Worm (Caenorhabditis elegans) whole organism, L4 larva: ENCODE data around the gene C08B6.14.
A peak's percentile ranks its signal among the peaks of the same experiment; 100 is the strongest.

Experiments used
- F26F4.8 ChIP-seq: fragments of 200-800 bp; sonication (Bioruptor generic); conservative IDR thresholded peaks from 2 replicates; pipeline ENCODE4 v1.3.6; 2022; ENCODE audit warnings: missing genetic modification characterization, missing compliant biosample characterization
- F44E2.7 ChIP-seq: fragments of 200-800 bp; sonication (Bioruptor generic); IDR thresholded peaks from 2 replicates; pipeline ENCODE4 v2.1.2; 2022; ENCODE audit warnings: missing genetic modification characterization, missing compliant biosample characterization
- F49E8.2 ChIP-seq: sonication (generic microtip); optimal IDR thresholded peaks from 2 replicates; lab custom pipeline; 2016; ENCODE audit warnings: missing compliant biosample characterization, mild to moderate bottlenecking, missing genetic modification characterization, borderline replicate concordance
- T26A8.4 ChIP-seq: fragments of 200-800 bp; sonication (Bioruptor generic); IDR thresholded peaks from 2 replicates; pipeline ENCODE4 v1.3.6; 2022; ENCODE audit warnings: missing genetic modification characterization, missing compliant biosample characterization
- Y5F2A.4 ChIP-seq: fragments of 200-800 bp; sonication (Bioruptor generic); optimal IDR thresholded peaks from 2 replicates; lab custom pipeline; 2018; ENCODE audit warnings: mild to moderate bottlenecking, missing genetic modification characterization, missing compliant biosample characterization
- Y75B8A.6 ChIP-seq: fragments of 200-800 bp; sonication (Bioruptor generic); IDR thresholded peaks from 2 replicates; pipeline ENCODE4 v1.3.6; 2022; ENCODE audit warnings: missing genetic modification reagents, missing genetic modification characterization, missing compliant biosample characterization
- aha-1 ChIP-seq: fragments of 150-350 bp; peaks from one replicate; lab custom pipeline; 2014; ENCODE audit warnings: missing biosample characterization, missing genetic modification characterization
- aly-2 ChIP-seq: sonication (generic microtip); optimal IDR thresholded peaks from 2 replicates; lab custom pipeline; 2018; ENCODE audit warnings: missing biosample characterization, missing genetic modification characterization
- ama-1 ChIP-seq: fragments of 150-350 bp; optimal IDR thresholded peaks from 2 replicates; lab custom pipeline; 2014; ENCODE audit warnings: inconsistent platforms, mixed read lengths
- ceh-28 ChIP-seq: fragments of 150-350 bp; optimal IDR thresholded peaks from 2 replicates; lab custom pipeline; 2014; ENCODE audit warnings: missing biosample characterization, missing genetic modification reagents, missing genetic modification characterization
- ces-1 ChIP-seq: fragments of 150-350 bp; sonication (generic microtip); optimal IDR thresholded peaks from 4 replicates; lab custom pipeline; 2014; ENCODE audit warnings: missing biosample characterization, missing genetic modification reagents, missing genetic modification characterization
- daf-12 ChIP-seq: fragments of 150-350 bp; optimal IDR thresholded peaks from 2 replicates; lab custom pipeline; 2014; ENCODE audit warnings: missing biosample characterization, missing genetic modification reagents, missing genetic modification characterization
- daf-16 ChIP-seq, 3 experiments: sonication (generic microtip); optimal IDR thresholded peaks; 2 replicates each; lab custom pipeline; 2016 to 2017; ENCODE audit warnings: missing genetic modification characterization in 3 of 3, missing genetic modification reagents in 3 of 3, mild to moderate bottlenecking in 2 of 3, missing compliant biosample characterization in 2 of 3, missing biosample characterization in 1 of 3, moderate library complexity in 1 of 3
- daf-19 ChIP-seq: fragments of 200-800 bp; sonication (Bioruptor generic); conservative IDR thresholded peaks from 2 replicates; pipeline ENCODE4 v1.3.6; 2022; ENCODE audit warnings: missing genetic modification characterization, missing compliant biosample characterization
- daf-8 ChIP-seq: fragments of 200-800 bp; sonication (Bioruptor generic); IDR thresholded peaks from 2 replicates; pipeline ENCODE4 v1.3.6; 2022; ENCODE audit warnings: missing genetic modification characterization, missing compliant biosample characterization
- egl-43 ChIP-seq: fragments of 200-800 bp; sonication (Bioruptor generic); IDR thresholded peaks from 2 replicates; pipeline ENCODE4 v1.3.6; 2022; ENCODE audit warnings: missing genetic modification reagents, missing genetic modification characterization, missing compliant biosample characterization
- hlh-11 ChIP-seq: fragments of 200-800 bp; sonication (Bioruptor generic); optimal IDR thresholded peaks from 2 replicates; lab custom pipeline; 2018; ENCODE audit warnings: mild to moderate bottlenecking, missing genetic modification characterization, missing compliant biosample characterization
- lin-1 ChIP-seq: fragments of 200-800 bp; sonication (Bioruptor generic); IDR thresholded peaks from 2 replicates; pipeline ENCODE4 v1.3.6; 2022; ENCODE audit warnings: missing genetic modification reagents, missing genetic modification characterization, missing compliant biosample characterization
- lsy-2 ChIP-seq, 2 experiments: fragments of 150-350 bp in 1 of 2; sonication (generic microtip) in 1 of 2; optimal IDR thresholded peaks; 2 replicates each; lab custom pipeline; 2014 to 2017; ENCODE audit warnings: missing biosample characterization in 2 of 2, missing genetic modification characterization in 2 of 2
- madf-9 ChIP-seq: fragments of 200-800 bp; sonication (Bioruptor generic); conservative IDR thresholded peaks from 2 replicates; pipeline ENCODE4 v1.3.6; 2022; ENCODE audit warnings: missing genetic modification reagents, missing genetic modification characterization, missing compliant biosample characterization
- mdl-1 ChIP-seq, 2 experiments: fragments of 150-350 bp in 1 of 2; sonication (generic microtip) in 1 of 2; optimal IDR thresholded peaks; 2 replicates each; lab custom pipeline; 2014 to 2017; ENCODE audit warnings: missing biosample characterization in 2 of 2, missing genetic modification characterization in 2 of 2
- mdt-29 ChIP-seq: fragments of 200-800 bp; sonication (Bioruptor generic); IDR thresholded peaks from 2 replicates; pipeline ENCODE4 v1.3.6; 2022; ENCODE audit warnings: missing genetic modification reagents, missing genetic modification characterization, missing compliant biosample characterization
- mxl-2 ChIP-seq: fragments of 200-800 bp; sonication (Bioruptor generic); conservative IDR thresholded peaks from 2 replicates; pipeline ENCODE4 v1.3.6; 2022; ENCODE audit warnings: missing genetic modification reagents, missing genetic modification characterization, missing compliant biosample characterization
- nhr-111 ChIP-seq: fragments of 200-800 bp; sonication (Bioruptor generic); optimal IDR thresholded peaks from 2 replicates; lab custom pipeline; 2018; ENCODE audit warnings: mild to moderate bottlenecking, missing genetic modification characterization, missing compliant biosample characterization
- nhr-25 ChIP-seq: sonication (generic microtip); optimal IDR thresholded peaks from 2 replicates; lab custom pipeline; 2017; ENCODE audit warnings: missing genetic modification characterization, mild to moderate bottlenecking, missing compliant biosample characterization, antibody characterized with exemption, moderate library complexity, borderline replicate concordance; ENCODE audit not compliant: insufficient read depth
- nhr-6 ChIP-seq: fragments of 150-350 bp; optimal IDR thresholded peaks from 2 replicates; lab custom pipeline; 2014; ENCODE audit warnings: missing biosample characterization, missing genetic modification characterization
- saeg-2 ChIP-seq: fragments of 200-800 bp; sonication (Bioruptor generic); IDR thresholded peaks from 2 replicates; pipeline ENCODE4 v1.3.6; 2022; ENCODE audit warnings: missing genetic modification reagents, missing genetic modification characterization, missing compliant biosample characterization
- spr-3 ChIP-seq: fragments of 200-800 bp; sonication (Bioruptor generic); optimal IDR thresholded peaks from 2 replicates; lab custom pipeline; 2018; ENCODE audit warnings: mild to moderate bottlenecking, missing genetic modification characterization, missing compliant biosample characterization
- unc-39 ChIP-seq: sonication (generic microtip); optimal IDR thresholded peaks from 2 replicates; lab custom pipeline; 2017; ENCODE audit warnings: missing biosample characterization, missing genetic modification characterization
- unc-62 ChIP-seq, 3 experiments: fragments of 150-350 bp in 1 of 3; sonication (generic microtip); optimal IDR thresholded peaks in 2 of 3; peaks in 1 of 3; 1 replicate in 1 of 3; 2 replicates in 2 of 3; lab custom pipeline; 2014 to 2017; ENCODE audit warnings: missing biosample characterization in 3 of 3, missing genetic modification characterization in 3 of 3, missing genetic modification reagents in 3 of 3, missing genotype in 1 of 3
- zag-1 ChIP-seq: fragments of 150-350 bp; optimal IDR thresholded peaks from 2 replicates; lab custom pipeline; 2014; ENCODE audit warnings: missing biosample characterization, missing genetic modification characterization
- zfp-3 ChIP-seq: fragments of 200-800 bp; sonication (Bioruptor generic); conservative IDR thresholded peaks from 2 replicates; pipeline ENCODE4 v1.3.6; 2022; ENCODE audit warnings: missing genetic modification reagents, missing genetic modification characterization, missing compliant biosample characterization
- zip-11 ChIP-seq: fragments of 200-800 bp; sonication (Bioruptor generic); IDR thresholded peaks from 2 replicates; pipeline ENCODE4 v1.3.6; 2022; ENCODE audit warnings: missing genetic modification characterization, missing compliant biosample characterization
- zip-2 ChIP-seq: fragments of 150-350 bp; optimal IDR thresholded peaks from 2 replicates; lab custom pipeline; 2014; ENCODE audit warnings: missing biosample characterization, missing genetic modification characterization
- ztf-11 ChIP-seq: fragments of 150-350 bp; optimal IDR thresholded peaks from 2 replicates; lab custom pipeline; 2014; ENCODE audit warnings: missing biosample characterization, missing genetic modification characterization

Gene C08B6.14

ce11 chrV:10072721-10073120, 29.1 kb downstream of the C08B6.14 start:
- TF ChIP-seq mdt-29 (GFP tag; lab: Robert Waterston, UW) (no peak), unc-62 (GFP tag; optimal IDR thresholded peaks at IDR 0.05 in 1 of 2; lab: Kevin White, UChicago) (peak in 1 of 2 experiments; percentile 91), unc-62 (tag; optimal IDR thresholded peaks at IDR 0.05; lab: Kevin White, UChicago) (no peak)

- no peak for TF ChIP-seq daf-8 (GFP tag; lab: Robert Waterston, UW)
- TF ChIP-seq daf-12 (tag; lab: Kevin White, UChicago) = no peak
- TF ChIP-seq F44E2.7 = no peak
- no peak for TF ChIP-seq zip-11 (GFP tag; lab: Robert Waterston, UW)
- TF ChIP-seq ama-1 (lab: Kevin White, UChicago) = no peak
- TF ChIP-seq egl-43 (GFP tag; lab: Robert Waterston, UW) = no peak
- TF ChIP-seq unc-62 (GFP tag; optimal IDR thresholded peaks at IDR 0.05 in 1 of 2; lab: Kevin White, UChicago) = peak in 1 of 2 experiments; percentile 58
- TF ChIP-seq unc-62 (tag; optimal IDR thresholded peaks at IDR 0.05; lab: Kevin White, UChicago) = no peak
Observed at ce11 chrV:10070541-10070940, 31.3 kb downstream of the C08B6.14 start, which contains the start of gene nhr-192. Gene nhr-192 (minus strand): TSS chrV:10070641.

- TF ChIP-seq zfp-3 (GFP tag; lab: Robert Waterston, UW) (no peak), saeg-2 (GFP tag; lab: Robert Waterston, UW) (no peak), Y75B8A.6 (GFP tag; lab: Robert Waterston, UW) (no peak), unc-39 (no peak), lin-1 (GFP tag; lab: Robert Waterston, UW) (no peak), mdl-1 (tag; optimal IDR thresholded peaks at IDR 0.05; lab: Kevin White, UChicago) (no peak)
- TF ChIP-seq, all 104 proteins: peak for 0
Observed at ce11 chrV:10066769-10067168, 35.0 kb downstream of the C08B6.14 start, which contains the start of gene npr-39. Gene npr-39 (plus strand): TSS chrV:10067069.

- TF ChIP-seq zag-1 (tag; lab: Kevin White, UChicago) = no peak
- TF ChIP-seq unc-62 (GFP tag; optimal IDR thresholded peaks at IDR 0.05 in 1 of 2; lab: Kevin White, UChicago) = peak in 1 of 2 experiments; percentile 4
- no peak for TF ChIP-seq unc-62 (tag; optimal IDR thresholded peaks at IDR 0.05; lab: Kevin White, UChicago)
Observed at ce11 chrV:10065679-10066078, 36.1 kb downstream of the C08B6.14 start.

- TF ChIP-seq F26F4.8 (GFP tag; lab: Robert Waterston, UW) (no peak), mxl-2 (GFP tag; lab: Robert Waterston, UW) (no peak), daf-19 (GFP tag; lab: Robert Waterston, UW) (no peak), nhr-6 (tag; lab: Kevin White, UChicago) (no peak), T26A8.4 (GFP tag; lab: Robert Waterston, UW) (no peak), zip-2 (tag; lab: Kevin White, UChicago) (no peak)
Observed at ce11 chrV:10064221-10064620, 37.6 kb downstream of the C08B6.14 start, which contains the start of gene fipr-13. Gene fipr-13 (plus strand): TSS chrV:10064521.

- peak in 1 of 2 experiments; percentile 52 for TF ChIP-seq daf-16 (GFP tag; optimal IDR thresholded peaks at IDR 0.05; lab: Kevin White, UChicago)
- TF ChIP-seq daf-16 (tag; optimal IDR thresholded peaks at IDR 0.05; lab: Kevin White, UChicago) = no peak
- no peak for TF ChIP-seq spr-3 (GFP tag; lab: Kevin White, UChicago)
- TF ChIP-seq aha-1 = peak; percentile 2
- no peak for TF ChIP-seq ces-1 (GFP tag; lab: Kevin White, UChicago)
Observed at ce11 chrV:10060039-10060438, 41.8 kb downstream of the C08B6.14 start.

ce11 chrV:10058748-10059147, 43.1 kb downstream of the C08B6.14 start:
- TF ChIP-seq unc-62 (GFP tag; optimal IDR thresholded peaks at IDR 0.05 in 1 of 2; lab: Kevin White, UChicago) (peak in 1 of 2 experiments; percentile 75), unc-62 (tag; optimal IDR thresholded peaks at IDR 0.05; lab: Kevin White, UChicago) (no peak), unc-39 (no peak)

ce11 chrV:10054872-10055271, 46.9 kb downstream of the C08B6.14 start, which contains the start of gene yif-1:
Gene yif-1 (minus strand): TSS chrV:10054913.
- TF ChIP-seq Y5F2A.4 (GFP tag; lab: Kevin White, UChicago) = no peak
- no peak for TF ChIP-seq ceh-28 (tag; lab: Kevin White, UChicago)
- TF ChIP-seq nhr-25 = no peak
- no peak for TF ChIP-seq F49E8.2 (tag; lab: Kevin White, UChicago)
- no peak for TF ChIP-seq aly-2 (tag; lab: Kevin White, UChicago)
- no peak for TF ChIP-seq ztf-11
- peak; percentile 15 for TF ChIP-seq ces-1 (GFP tag; lab: Kevin White, UChicago)
- no peak for TF ChIP-seq madf-9 (GFP tag; lab: Robert Waterston, UW)
- no peak for TF ChIP-seq hlh-11
- no peak for TF ChIP-seq nhr-111 (GFP tag; lab: Kevin White, UChicago)
- TF ChIP-seq spr-3 (GFP tag; lab: Kevin White, UChicago) = no peak
- TF ChIP-seq lsy-2 (tag; optimal IDR thresholded peaks at IDR 0.05; lab: Kevin White, UChicago) = peak in 1 of 2 experiments; percentile 84
